Worm (Caenorhabditis elegans) whole organism, dauer: ENCODE data around the gene irld-47.

Experiments
- unc-62 ChIP-seq: sonication (generic microtip); optimal IDR thresholded peaks from 2 replicates; lab custom pipeline; 2017; ENCODE audit warnings: missing biosample characterization, missing genetic modification reagents, missing genetic modification characterization

The irld-47 gene

ce11 chrII:7812332-7812731, 10.0 kb downstream of the irld-47 start:
- no peak for TF ChIP-seq unc-62 (GFP tag; lab: Kevin White, UChicago)

- TF ChIP-seq unc-62 (GFP tag; lab: Kevin White, UChicago), result no peak
Measured at ce11 chrII:7810869-7811543, 11.3 kb downstream of the irld-47 start, which contains the start of gene cki-1. Gene cki-1, plus strand, starts transcription at chrII:7811240.

ce11 chrII:7810162-7810868, 12.0 kb downstream of the irld-47 start:
- TF ChIP-seq unc-62 (GFP tag; lab: Kevin White, UChicago), result no peak

ce11 chrII:7809358-7809914, 12.9 kb downstream of the irld-47 start:
- no peak for TF ChIP-seq unc-62 (GFP tag; lab: Kevin White, UChicago)

- TF ChIP-seq unc-62 (GFP tag; lab: Kevin White, UChicago), result no peak
Measured at ce11 chrII:7808950-7809349, 13.4 kb downstream of the irld-47 start.

- TF ChIP-seq unc-62 (GFP tag; lab: Kevin White, UChicago), result no peak
Measured at ce11 chrII:7808153-7808552, 14.2 kb downstream of the irld-47 start.

- no peak for TF ChIP-seq unc-62 (GFP tag; lab: Kevin White, UChicago)
Measured at ce11 chrII:7806872-7807271, 15.5 kb downstream of the irld-47 start.

ce11 chrII:7806054-7806453, 16.3 kb downstream of the irld-47 start:
- TF ChIP-seq unc-62 (GFP tag; lab: Kevin White, UChicago), result no peak

- TF ChIP-seq unc-62 (GFP tag; lab: Kevin White, UChicago), result no peak
Measured at ce11 chrII:7803174-7803573, 19.2 kb downstream of the irld-47 start.

ce11 chrII:7801899-7802298, 20.5 kb downstream of the irld-47 start:
- no peak for TF ChIP-seq unc-62 (GFP tag; lab: Kevin White, UChicago)

ce11 chrII:7801255-7801654, 21.1 kb downstream of the irld-47 start:
- no peak for TF ChIP-seq unc-62 (GFP tag; lab: Kevin White, UChicago)

- no peak for TF ChIP-seq unc-62 (GFP tag; lab: Kevin White, UChicago)
Measured at ce11 chrII:7795299-7795698, 27.1 kb downstream of the irld-47 start.

- TF ChIP-seq unc-62 (GFP tag; lab: Kevin White, UChicago), result no peak
Measured at ce11 chrII:7794222-7794621, 28.1 kb downstream of the irld-47 start, which contains the start of gene glr-4. Gene glr-4, minus strand, starts transcription at chrII:7794322.

- no peak for TF ChIP-seq unc-62 (GFP tag; lab: Kevin White, UChicago)
Measured at ce11 chrII:7792514-7792913, 29.8 kb downstream of the irld-47 start.

ce11 chrII:7791408-7792050, 30.8 kb downstream of the irld-47 start:
- no peak for TF ChIP-seq unc-62 (GFP tag; lab: Kevin White, UChicago)

ce11 chrII:7790324-7790898, 31.9 kb downstream of the irld-47 start, which contains the start of gene srlf-1:
Gene srlf-1, plus strand, starts transcription at chrII:7790591.
- TF ChIP-seq unc-62 (GFP tag; lab: Kevin White, UChicago), result no peak
